Worm (Caenorhabditis elegans) whole organism, L4 larva: ENCODE measurements around the gene glr-2.

Experiments
- ZK546.5 ChIP-seq, 2 experiments: sonication (generic microtip); optimal IDR thresholded peaks; 2 replicates each; lab custom pipeline; 2017; ENCODE audit warnings: missing biosample characterization in 2 of 2, missing genetic modification characterization in 2 of 2
- ceh-44 ChIP-seq: fragments of 200-800 bp; sonication (Bioruptor generic); IDR thresholded peaks from 2 replicates; pipeline ENCODE4 v1.3.6; 2022; ENCODE audit warnings: missing genetic modification reagents, missing genetic modification characterization, missing compliant biosample characterization
- cey-2 ChIP-seq: sonication (generic microtip); optimal IDR thresholded peaks from 3 replicates; lab custom pipeline; 2017; ENCODE audit warnings: missing genetic modification characterization, mild to moderate bottlenecking, missing compliant biosample characterization, antibody characterized with exemption, borderline replicate concordance; ENCODE audit not compliant: insufficient read depth
- daf-19 ChIP-seq: fragments of 200-800 bp; sonication (Bioruptor generic); conservative IDR thresholded peaks from 2 replicates; pipeline ENCODE4 v1.3.6; 2022; ENCODE audit warnings: missing genetic modification characterization, missing compliant biosample characterization
- dmd-6 ChIP-seq: fragments of 200-800 bp; sonication (Bioruptor generic); IDR thresholded peaks from 2 replicates; pipeline ENCODE4 v1.3.6; 2022; ENCODE audit warnings: missing genetic modification reagents, missing genetic modification characterization, missing compliant biosample characterization
- duxl-1 ChIP-seq: sonication (generic microtip); optimal IDR thresholded peaks from 2 replicates; lab custom pipeline; 2016; ENCODE audit warnings: mild to moderate bottlenecking, missing genetic modification characterization, moderate library complexity, missing compliant biosample characterization; ENCODE audit not compliant: poor library complexity
- gei-8 ChIP-seq: fragments of 200-800 bp; sonication (Bioruptor generic); optimal IDR thresholded peaks from 2 replicates; lab custom pipeline; 2018; ENCODE audit warnings: mild to moderate bottlenecking, missing genetic modification characterization, missing compliant biosample characterization
- lir-3 ChIP-seq: sonication (generic microtip); optimal IDR thresholded peaks from 2 replicates; lab custom pipeline; 2016; ENCODE audit warnings: mild to moderate bottlenecking, missing genetic modification characterization, missing compliant biosample characterization
- nhr-11 ChIP-seq: fragments of 150-350 bp; optimal IDR thresholded peaks from 2 replicates; lab custom pipeline; 2014; ENCODE audit warnings: missing biosample characterization, missing genetic modification characterization
- nhr-237 ChIP-seq: sonication (generic microtip); optimal IDR thresholded peaks from 2 replicates; lab custom pipeline; 2017; ENCODE audit warnings: missing biosample characterization, missing genetic modification characterization

DNA sequence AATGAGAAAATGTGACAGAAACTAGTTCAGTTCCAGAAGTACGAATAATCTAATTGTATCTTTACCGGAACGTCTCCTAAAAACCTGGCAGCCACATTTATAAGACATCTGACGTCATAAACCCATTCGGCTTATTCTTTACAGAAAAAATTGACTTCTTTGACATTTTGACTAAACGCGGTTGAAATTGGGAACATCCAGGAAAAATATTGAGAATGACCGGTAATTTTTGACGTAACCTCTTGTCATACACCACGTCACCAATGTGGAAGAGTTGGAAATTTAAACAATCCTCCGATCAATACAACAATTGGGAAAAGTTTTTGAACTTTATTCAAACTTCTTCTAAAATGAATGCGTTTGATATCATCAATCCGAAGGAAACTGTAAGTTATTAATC, 53.7 kb downstream of the glr-2 start, which contains the start of gene ZK418.2:
- TF ChIP-seq duxl-1 (tag; lab: Kevin White, UChicago) (no peak), gei-8 (GFP tag; lab: Kevin White, UChicago) (no peak), lir-3 (tag; lab: Kevin White, UChicago) (no peak), nhr-237 (tag; lab: Kevin White, UChicago) (no peak), ZK546.5 (tag; optimal IDR thresholded peaks at IDR 0.05; lab: Kevin White, UChicago) (no peak), dmd-6 (GFP tag; lab: Robert Waterston, UW) (no peak), cey-2 (tag; lab: Kevin White, UChicago) (no peak), ceh-44 (GFP tag; lab: Robert Waterston, UW) (no peak), daf-19 (GFP tag; lab: Robert Waterston, UW) (no peak), nhr-11 (tag; lab: Kevin White, UChicago) (no peak)
